Worm (Caenorhabditis elegans) whole organism, L4 larva: ENCODE measurements around the gene ral-1.

Source experiments
- F26F4.8 ChIP-seq: fragments of 200-800 bp; sonication (Bioruptor generic); conservative IDR thresholded peaks from 2 replicates; pipeline ENCODE4 v1.3.6; 2022; ENCODE audit warnings: missing genetic modification characterization, missing compliant biosample characterization
- F44E2.7 ChIP-seq: fragments of 200-800 bp; sonication (Bioruptor generic); IDR thresholded peaks from 2 replicates; pipeline ENCODE4 v2.1.2; 2022; ENCODE audit warnings: missing genetic modification characterization, missing compliant biosample characterization
- T26A8.4 ChIP-seq: fragments of 200-800 bp; sonication (Bioruptor generic); IDR thresholded peaks from 2 replicates; pipeline ENCODE4 v1.3.6; 2022; ENCODE audit warnings: missing genetic modification characterization, missing compliant biosample characterization
- Y105C5A.15 ChIP-seq: fragments of 200-800 bp; sonication (Bioruptor generic); IDR thresholded peaks from 2 replicates; pipeline ENCODE4 v1.3.6; 2022; ENCODE audit warnings: missing genetic modification characterization, missing compliant biosample characterization
- Y5F2A.4 ChIP-seq: fragments of 200-800 bp; sonication (Bioruptor generic); optimal IDR thresholded peaks from 2 replicates; lab custom pipeline; 2018; ENCODE audit warnings: mild to moderate bottlenecking, missing genetic modification characterization, missing compliant biosample characterization
- Y75B8A.6 ChIP-seq: fragments of 200-800 bp; sonication (Bioruptor generic); IDR thresholded peaks from 2 replicates; pipeline ENCODE4 v1.3.6; 2022; ENCODE audit warnings: missing genetic modification reagents, missing genetic modification characterization, missing compliant biosample characterization
- aha-1 ChIP-seq: fragments of 150-350 bp; peaks from one replicate; lab custom pipeline; 2014; ENCODE audit warnings: missing biosample characterization, missing genetic modification characterization
- attf-4 ChIP-seq: sonication (generic microtip); optimal IDR thresholded peaks from 3 replicates; lab custom pipeline; 2017; ENCODE audit warnings: missing biosample characterization, missing genetic modification characterization
- ceh-20 ChIP-seq: fragments of 200-800 bp; sonication (Bioruptor generic); IDR thresholded peaks from 2 replicates; pipeline ENCODE4 v1.3.6; 2022; ENCODE audit warnings: missing genetic modification reagents, missing genetic modification characterization, missing compliant biosample characterization
- ceh-44 ChIP-seq: fragments of 200-800 bp; sonication (Bioruptor generic); IDR thresholded peaks from 2 replicates; pipeline ENCODE4 v1.3.6; 2022; ENCODE audit warnings: missing genetic modification reagents, missing genetic modification characterization, missing compliant biosample characterization
- ceh-82 ChIP-seq: sonication (generic microtip); optimal IDR thresholded peaks from 2 replicates; lab custom pipeline; 2017; ENCODE audit warnings: missing biosample characterization, missing genetic modification characterization
- daf-16 ChIP-seq, 3 experiments: sonication (generic microtip); optimal IDR thresholded peaks; 2 replicates each; lab custom pipeline; 2016 to 2017; ENCODE audit warnings: missing genetic modification characterization in 3 of 3, missing genetic modification reagents in 3 of 3, mild to moderate bottlenecking in 2 of 3, missing compliant biosample characterization in 2 of 3, missing biosample characterization in 1 of 3, moderate library complexity in 1 of 3
- dmd-6 ChIP-seq: fragments of 200-800 bp; sonication (Bioruptor generic); IDR thresholded peaks from 2 replicates; pipeline ENCODE4 v1.3.6; 2022; ENCODE audit warnings: missing genetic modification reagents, missing genetic modification characterization, missing compliant biosample characterization
- dmd-8 ChIP-seq: fragments of 200-800 bp; sonication (Bioruptor generic); IDR thresholded peaks from 2 replicates; pipeline ENCODE4 v1.3.6; 2022; ENCODE audit warnings: missing genetic modification characterization, missing compliant biosample characterization
- duxl-1 ChIP-seq: sonication (generic microtip); optimal IDR thresholded peaks from 2 replicates; lab custom pipeline; 2016; ENCODE audit warnings: mild to moderate bottlenecking, missing genetic modification characterization, moderate library complexity, missing compliant biosample characterization; ENCODE audit not compliant: poor library complexity
- fkh-10 ChIP-seq: fragments of 150-350 bp; optimal IDR thresholded peaks from 2 replicates; lab custom pipeline; 2014; ENCODE audit warnings: missing biosample characterization, missing genetic modification reagents, missing genetic modification characterization
- hif-1 ChIP-seq, 2 experiments: sonication (generic microtip); optimal IDR thresholded peaks; 2 replicates each; lab custom pipeline; 2016 to 2017; ENCODE audit warnings: missing compliant biosample characterization in 2 of 2, missing genetic modification characterization in 2 of 2, missing genetic modification reagents in 2 of 2, missing genotype in 2 of 2, mild to moderate bottlenecking in 1 of 2
- hlh-11 ChIP-seq: fragments of 200-800 bp; sonication (Bioruptor generic); optimal IDR thresholded peaks from 2 replicates; lab custom pipeline; 2018; ENCODE audit warnings: mild to moderate bottlenecking, missing genetic modification characterization, missing compliant biosample characterization
- hlh-30 ChIP-seq: sonication (generic microtip); optimal IDR thresholded peaks from 2 replicates; lab custom pipeline; 2017; ENCODE audit warnings: antibody characterized with exemption, mild to moderate bottlenecking, missing genetic modification characterization, missing compliant biosample characterization; ENCODE audit not compliant: insufficient read depth
- madf-9 ChIP-seq: fragments of 200-800 bp; sonication (Bioruptor generic); conservative IDR thresholded peaks from 2 replicates; pipeline ENCODE4 v1.3.6; 2022; ENCODE audit warnings: missing genetic modification reagents, missing genetic modification characterization, missing compliant biosample characterization
- mes-2 ChIP-seq: sonication (generic microtip); optimal IDR thresholded peaks from 2 replicates; lab custom pipeline; 2016; ENCODE audit warnings: missing genotype, mild to moderate bottlenecking, missing genetic modification characterization, missing compliant biosample characterization; ENCODE audit not compliant: poor library complexity, severe bottlenecking
- mxl-3 ChIP-seq: fragments of 200-800 bp; sonication (Bioruptor generic); optimal IDR thresholded peaks from 2 replicates; lab custom pipeline; 2018; ENCODE audit warnings: mild to moderate bottlenecking, missing genetic modification characterization, missing compliant biosample characterization
- nhr-111 ChIP-seq: fragments of 200-800 bp; sonication (Bioruptor generic); optimal IDR thresholded peaks from 2 replicates; lab custom pipeline; 2018; ENCODE audit warnings: mild to moderate bottlenecking, missing genetic modification characterization, missing compliant biosample characterization
- nhr-28 ChIP-seq: fragments of 150-350 bp; optimal IDR thresholded peaks from 2 replicates; lab custom pipeline; 2014; ENCODE audit warnings: missing biosample characterization, missing genetic modification characterization
- nhr-42 ChIP-seq: fragments of 200-800 bp; sonication (Bioruptor generic); IDR thresholded peaks from 2 replicates; pipeline ENCODE4 v1.3.6; 2022; ENCODE audit warnings: missing genetic modification characterization, missing compliant biosample characterization
- nhr-6 ChIP-seq: fragments of 150-350 bp; optimal IDR thresholded peaks from 2 replicates; lab custom pipeline; 2014; ENCODE audit warnings: missing biosample characterization, missing genetic modification characterization
- nhr-77 ChIP-seq: fragments of 150-350 bp; optimal IDR thresholded peaks from 2 replicates; lab custom pipeline; 2014; ENCODE audit warnings: missing biosample characterization, missing genetic modification characterization
- spr-1 ChIP-seq: sonication (generic microtip); optimal IDR thresholded peaks from 2 replicates; lab custom pipeline; 2016; ENCODE audit warnings: mild to moderate bottlenecking, missing genetic modification characterization, missing compliant biosample characterization
- spr-3 ChIP-seq: fragments of 200-800 bp; sonication (Bioruptor generic); optimal IDR thresholded peaks from 2 replicates; lab custom pipeline; 2018; ENCODE audit warnings: mild to moderate bottlenecking, missing genetic modification characterization, missing compliant biosample characterization
- tag-97 ChIP-seq: fragments of 200-800 bp; sonication (Bioruptor generic); IDR thresholded peaks from 2 replicates; pipeline ENCODE4 v1.3.6; 2022; ENCODE audit warnings: missing genetic modification characterization, missing compliant biosample characterization
- unc-62 ChIP-seq, 3 experiments: fragments of 150-350 bp in 1 of 3; sonication (generic microtip); optimal IDR thresholded peaks in 2 of 3; peaks in 1 of 3; 1 replicate in 1 of 3; 2 replicates in 2 of 3; lab custom pipeline; 2014 to 2017; ENCODE audit warnings: missing biosample characterization in 3 of 3, missing genetic modification characterization in 3 of 3, missing genetic modification reagents in 3 of 3, missing genotype in 1 of 3
- vab-7 ChIP-seq: fragments of 200-800 bp; sonication (Bioruptor generic); IDR thresholded peaks from 2 replicates; pipeline ENCODE4 v1.3.6; 2022; ENCODE audit warnings: missing genetic modification reagents, missing genetic modification characterization, missing compliant biosample characterization
- zfp-3 ChIP-seq: fragments of 200-800 bp; sonication (Bioruptor generic); conservative IDR thresholded peaks from 2 replicates; pipeline ENCODE4 v1.3.6; 2022; ENCODE audit warnings: missing genetic modification reagents, missing genetic modification characterization, missing compliant biosample characterization
- zip-11 ChIP-seq: fragments of 200-800 bp; sonication (Bioruptor generic); IDR thresholded peaks from 2 replicates; pipeline ENCODE4 v1.3.6; 2022; ENCODE audit warnings: missing genetic modification characterization, missing compliant biosample characterization
- ztf-7 ChIP-seq: fragments of 150-350 bp; optimal IDR thresholded peaks from 2 replicates; lab custom pipeline; 2014; ENCODE audit warnings: missing biosample characterization, missing genetic modification characterization

The ral-1 gene

DNA sequence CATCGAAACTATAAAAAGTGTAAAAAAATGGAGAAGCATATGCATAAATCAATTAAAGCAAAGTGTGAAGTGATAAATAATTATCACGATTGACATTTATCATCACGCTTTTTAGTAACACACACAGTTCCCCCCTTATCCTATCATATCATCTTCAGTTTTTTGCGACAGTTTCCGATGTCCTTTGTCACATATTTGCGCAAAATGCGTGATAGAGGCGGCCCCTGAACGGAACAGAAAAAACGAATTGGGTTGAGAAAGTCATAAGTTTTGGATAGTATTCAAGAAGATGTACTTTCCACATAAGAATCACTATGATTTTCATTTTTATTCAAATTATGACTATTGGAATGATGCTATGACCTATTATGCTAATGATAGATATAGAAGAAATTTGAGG, 38.0 kb downstream of the ral-1 start:
- TF ChIP-seq F26F4.8 (GFP tag; lab: Robert Waterston, UW) = no peak
- TF ChIP-seq ceh-20 = no peak
- TF ChIP-seq tag-97 = no peak
- TF ChIP-seq hlh-30 (tag; lab: Kevin White, UChicago) = peak; percentile 59
- TF ChIP-seq mxl-3 (GFP tag; lab: Kevin White, UChicago) = peak; percentile 57
- no peak for TF ChIP-seq nhr-6 (tag; lab: Kevin White, UChicago)
- peak; percentile 25 for TF ChIP-seq hlh-11 (tag; lab: Kevin White, UChicago)
- no peak for TF ChIP-seq dmd-8 (GFP tag; lab: Robert Waterston, UW)
- no peak for TF ChIP-seq spr-1 (tag; lab: Kevin White, UChicago)
- TF ChIP-seq ceh-44 (GFP tag; lab: Robert Waterston, UW) = no peak
- TF ChIP-seq dmd-6 (GFP tag; lab: Robert Waterston, UW) = no peak
- TF ChIP-seq nhr-111 = no peak
- TF ChIP-seq nhr-28 (tag; lab: Kevin White, UChicago) = peak; percentile 54
- no peak for TF ChIP-seq vab-7 (GFP tag; lab: Robert Waterston, UW)
- no peak for TF ChIP-seq nhr-77 (tag; lab: Kevin White, UChicago)
- no peak for TF ChIP-seq hif-1 (tag; optimal IDR thresholded peaks at IDR 0.05; lab: Kevin White, UChicago)
- TF ChIP-seq, all 104 proteins: peak for 4

DNA sequence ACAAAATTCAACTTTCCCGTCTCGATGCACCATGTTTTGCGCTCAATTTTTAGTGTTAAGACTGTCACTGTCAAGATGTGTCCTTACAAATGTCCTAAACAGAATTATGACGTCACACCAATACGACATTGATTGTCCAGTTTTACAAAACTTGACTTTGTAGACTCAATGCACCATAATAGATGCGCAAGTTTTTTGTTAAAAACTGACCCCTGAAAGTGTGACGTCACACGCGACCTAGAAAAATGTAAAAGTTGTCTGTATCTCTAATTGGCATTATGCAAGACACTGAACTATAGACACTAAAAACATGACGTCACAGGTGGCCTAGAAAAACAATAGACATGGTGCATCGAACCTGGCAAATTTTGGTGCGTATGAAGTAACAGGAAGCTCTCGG, 40.0 kb downstream of the ral-1 start:
- TF ChIP-seq nhr-42 (GFP tag; lab: Robert Waterston, UW) (no peak), zip-11 (GFP tag; lab: Robert Waterston, UW) (no peak)
- TF ChIP-seq, all 104 proteins: peak for 0

ce11 chrIII:3351672-3352071, 40.6 kb downstream of the ral-1 start:
- TF ChIP-seq attf-4 (tag; lab: Kevin White, UChicago) = no peak
- TF ChIP-seq zfp-3 = no peak
- no peak for TF ChIP-seq unc-62 (GFP tag; optimal IDR thresholded peaks at IDR 0.05 in 1 of 2; lab: Kevin White, UChicago)
- TF ChIP-seq unc-62 (tag; optimal IDR thresholded peaks at IDR 0.05; lab: Kevin White, UChicago) = no peak
- no peak for TF ChIP-seq mes-2 (tag; lab: Kevin White, UChicago)
- no peak for TF ChIP-seq fkh-10 (GFP tag; lab: Kevin White, UChicago)
- TF ChIP-seq aha-1 (tag; lab: Kevin White, UChicago) = no peak
- TF ChIP-seq madf-9 = no peak
- TF ChIP-seq T26A8.4 = no peak
- no peak for TF ChIP-seq Y5F2A.4 (GFP tag; lab: Kevin White, UChicago)
- TF ChIP-seq ztf-7 (tag; lab: Kevin White, UChicago) = no peak
- TF ChIP-seq, all 104 proteins: peak for 0

ce11 chrIII:3355791-3356190, 44.7 kb downstream of the ral-1 start:
- peak; percentile 20 for TF ChIP-seq nhr-28 (tag; lab: Kevin White, UChicago)
- no peak for TF ChIP-seq Y105C5A.15 (GFP tag; lab: Robert Waterston, UW)
- no peak for TF ChIP-seq duxl-1
- no peak for TF ChIP-seq ceh-82 (tag; lab: Kevin White, UChicago)
- peak in 1 of 2 experiments; percentile 47 for TF ChIP-seq unc-62 (GFP tag; optimal IDR thresholded peaks at IDR 0.05 in 1 of 2; lab: Kevin White, UChicago)
- TF ChIP-seq unc-62 (tag; optimal IDR thresholded peaks at IDR 0.05; lab: Kevin White, UChicago) = no peak
- no peak for TF ChIP-seq mxl-3 (GFP tag; lab: Kevin White, UChicago)
- TF ChIP-seq daf-16 (GFP tag; optimal IDR thresholded peaks at IDR 0.05; lab: Kevin White, UChicago) = no peak
- no peak for TF ChIP-seq daf-16 (tag; optimal IDR thresholded peaks at IDR 0.05; lab: Kevin White, UChicago)
- no peak for TF ChIP-seq spr-3 (GFP tag; lab: Kevin White, UChicago)
- no peak for TF ChIP-seq Y75B8A.6
- no peak for TF ChIP-seq F44E2.7 (GFP tag; lab: Robert Waterston, UW)
- TF ChIP-seq, all 104 proteins: peak for 2
